Fruit fly (Drosophila melanogaster) Kc167 (cell line): Measurements from ENCODE around the gene Mettl14.

Experiments used
- Myc ChIP-seq: fragments of >200 bp; optimal IDR thresholded peaks from 2 replicates; lab custom pipeline; 2017; ENCODE audit warnings: missing external identifiers
- Sin3A ChIP-seq: fragments of >200 bp; optimal IDR thresholded peaks from 2 replicates; lab custom pipeline; 2018; ENCODE audit warnings: missing external identifiers
- h ChIP-seq: fragments of >200 bp; optimal IDR thresholded peaks from 3 replicates; lab custom pipeline; 2018; ENCODE audit warnings: missing external identifiers
- insv ChIP-seq: fragments of >200 bp; optimal IDR thresholded peaks from 3 replicates; lab custom pipeline; 2018; ENCODE audit warnings: missing external identifiers
- psq ChIP-seq: fragments of >200 bp; optimal IDR thresholded peaks from 2 replicates; lab custom pipeline; 2017; ENCODE audit warnings: missing external identifiers
- ttk ChIP-seq: sonication (Bioruptor generic); optimal IDR thresholded peaks from 2 replicates; lab custom pipeline; 2017; ENCODE audit warnings: missing external identifiers

The Mettl14 gene

DNA sequence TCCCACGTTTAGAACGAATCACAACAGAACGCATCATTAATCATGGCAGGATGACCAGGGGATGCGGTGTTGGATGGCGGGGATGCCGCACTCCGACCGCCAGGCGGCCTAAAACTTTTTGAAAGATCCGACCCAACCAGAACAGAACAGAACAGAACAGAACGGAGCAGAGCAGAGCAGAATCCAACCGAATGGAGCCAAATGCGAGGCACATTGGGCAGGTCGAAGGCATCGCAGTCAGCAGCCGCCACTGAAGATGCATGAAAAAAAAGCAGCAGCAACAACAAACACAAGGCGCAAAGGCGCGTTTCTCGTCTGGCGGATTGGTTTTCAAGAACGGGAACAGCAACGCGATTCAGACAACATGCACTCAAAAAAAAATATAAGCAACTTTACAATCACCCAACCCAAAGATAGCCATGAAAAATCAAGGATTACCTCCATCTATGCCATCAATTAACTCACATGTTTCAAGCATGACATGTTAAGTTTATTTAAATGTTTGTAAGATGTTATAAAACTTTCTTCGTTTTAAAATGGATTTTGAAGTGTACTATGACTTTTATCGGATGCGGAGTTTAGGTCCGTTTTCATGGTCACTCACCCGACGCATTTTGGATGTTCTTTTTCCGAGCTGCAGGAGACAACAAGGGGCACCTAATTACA lies 28.7 kb upstream of the Mettl14 start:
- no peak for TF ChIP-seq Sin3A
- no peak for TF ChIP-seq psq (lab: Kevin White, UChicago)
- no peak for TF ChIP-seq insv (lab: Kevin White, UChicago)
- TF ChIP-seq Myc (lab: Kevin White, UChicago): no peak
- no peak for TF ChIP-seq h
- TF ChIP-seq ttk (lab: Kevin White, UChicago): no peak

DNA sequence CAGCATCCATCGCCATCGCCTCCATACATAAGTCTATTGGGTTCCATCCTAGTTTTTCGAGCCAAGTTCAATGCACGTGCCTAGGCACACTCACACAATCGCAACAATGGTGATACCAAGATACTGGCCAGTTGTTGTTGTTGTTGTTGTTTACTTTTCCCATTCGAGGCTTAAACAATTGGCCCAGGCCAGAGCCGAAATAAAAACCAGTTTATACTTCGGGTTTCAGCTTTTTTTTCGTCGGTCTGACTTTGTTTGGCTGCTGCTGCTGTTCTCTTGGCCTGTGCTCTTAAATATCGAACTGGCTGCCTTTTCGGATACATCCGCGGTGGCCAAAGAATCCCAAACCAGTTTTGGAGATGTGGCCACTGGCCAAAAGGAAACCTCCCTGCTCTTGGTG lies 28.0 kb upstream of the Mettl14 start:
- TF ChIP-seq ttk (lab: Kevin White, UChicago): no peak
- no peak for TF ChIP-seq h

DNA sequence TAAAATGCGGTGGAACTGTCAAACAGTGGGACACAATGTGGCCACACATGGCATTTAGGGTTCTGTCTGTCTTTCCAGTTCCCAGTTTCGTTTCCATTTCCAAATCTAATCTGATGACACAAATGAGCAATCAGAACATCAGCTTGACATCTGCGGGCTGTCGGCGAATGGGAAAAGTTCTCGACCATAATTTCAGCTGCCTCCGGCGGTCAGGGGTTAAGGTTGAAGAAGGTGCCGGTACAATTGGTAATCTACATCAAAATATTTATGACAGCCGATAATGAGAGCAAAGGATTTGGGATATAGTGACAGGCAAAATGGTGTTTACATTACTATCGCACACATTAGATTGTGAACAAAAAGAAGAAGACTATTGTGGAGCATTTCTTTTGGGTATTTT lies 26.4 kb upstream of the Mettl14 start:
- no peak for TF ChIP-seq insv (lab: Kevin White, UChicago)
- no peak for TF ChIP-seq ttk (lab: Kevin White, UChicago)
- TF ChIP-seq Myc (lab: Kevin White, UChicago): no peak
- TF ChIP-seq Sin3A: no peak
- no peak for TF ChIP-seq psq (lab: Kevin White, UChicago)
- TF ChIP-seq h: no peak

DNA sequence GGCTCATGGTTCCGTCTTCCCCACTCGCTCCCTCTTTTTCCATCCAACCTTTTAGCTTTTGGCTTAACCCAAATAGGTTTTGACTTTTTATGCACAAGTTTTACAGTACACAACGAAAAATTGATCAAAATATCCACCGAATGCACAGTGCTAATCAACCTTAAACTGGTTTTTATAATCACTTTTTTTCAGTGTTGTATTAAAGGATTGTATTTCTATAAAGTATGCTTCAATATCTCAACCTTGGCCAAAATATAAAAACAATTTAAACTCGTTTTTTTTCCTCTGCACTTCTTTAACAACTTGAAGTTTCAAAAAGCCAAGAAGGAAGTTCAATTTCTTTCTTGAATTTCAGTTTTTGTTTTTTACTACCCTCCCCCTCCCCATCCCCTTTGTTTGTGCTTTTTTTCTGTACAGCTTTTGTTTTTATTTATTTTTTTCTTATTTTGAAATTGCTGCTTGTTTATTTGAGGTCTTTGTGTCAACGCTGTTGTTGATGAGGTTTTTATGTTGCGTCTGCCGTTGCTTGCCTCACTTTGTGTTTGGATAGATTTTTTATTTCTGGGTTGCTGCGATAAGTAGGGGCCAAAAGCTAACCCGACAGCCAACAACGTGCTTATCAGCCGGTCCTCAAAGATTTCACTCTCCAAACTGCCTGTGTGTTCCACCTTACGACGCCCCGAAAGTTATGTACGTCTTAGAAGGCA lies 23.2 kb upstream of the Mettl14 start:
- TF ChIP-seq Myc (lab: Kevin White, UChicago): no peak
- no peak for TF ChIP-seq Sin3A
- TF ChIP-seq ttk (lab: Kevin White, UChicago): no peak
- no peak for TF ChIP-seq h
- TF ChIP-seq psq (lab: Kevin White, UChicago): no peak
- TF ChIP-seq insv (lab: Kevin White, UChicago): no peak

DNA sequence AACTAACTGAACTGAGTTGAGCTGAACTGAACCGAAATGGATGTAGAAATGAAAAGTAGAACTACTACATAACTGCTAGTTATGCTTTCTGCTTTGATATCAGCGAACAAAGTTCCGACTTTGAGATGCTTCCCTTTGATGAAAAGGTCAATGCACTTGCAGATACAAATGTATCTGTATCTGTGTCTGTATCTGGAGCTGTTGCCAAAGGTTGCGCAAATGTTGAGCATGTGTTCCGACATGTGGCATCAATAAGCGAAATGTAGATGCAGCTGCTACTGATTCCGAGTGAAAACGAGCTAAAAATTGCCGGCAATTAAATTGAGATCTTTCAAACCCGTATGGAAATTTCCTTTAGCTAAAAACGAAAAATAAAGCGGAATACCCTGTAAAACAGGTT lies 21.6 kb upstream of the Mettl14 start:
- TF ChIP-seq Sin3A (no peak), Myc (lab: Kevin White, UChicago) (no peak), ttk (lab: Kevin White, UChicago) (no peak), h (no peak), insv (lab: Kevin White, UChicago) (no peak), psq (lab: Kevin White, UChicago) (no peak)

DNA sequence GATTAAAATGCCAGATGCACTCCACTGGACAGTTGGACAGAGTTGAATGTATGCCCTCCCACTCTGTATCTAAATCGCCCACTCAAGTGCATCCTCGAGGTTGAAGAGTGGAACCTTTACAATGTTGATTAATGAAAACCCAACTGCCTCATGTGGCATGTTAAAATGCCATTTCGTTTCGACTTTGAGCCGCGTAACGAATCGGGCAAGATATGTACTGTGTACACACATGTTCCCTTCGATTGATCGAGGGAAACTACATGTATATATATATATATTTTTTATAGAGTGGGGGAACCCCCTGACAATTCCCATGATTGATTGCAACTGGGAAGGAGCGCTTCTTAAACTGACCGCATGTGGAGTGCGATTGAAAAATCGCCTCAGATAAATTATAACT lies 20.1 kb upstream of the Mettl14 start:
- no peak for TF ChIP-seq ttk (lab: Kevin White, UChicago)
- no peak for TF ChIP-seq insv (lab: Kevin White, UChicago)
- no peak for TF ChIP-seq h
- TF ChIP-seq psq (lab: Kevin White, UChicago): no peak
- TF ChIP-seq Myc (lab: Kevin White, UChicago): no peak
- TF ChIP-seq Sin3A: no peak

DNA sequence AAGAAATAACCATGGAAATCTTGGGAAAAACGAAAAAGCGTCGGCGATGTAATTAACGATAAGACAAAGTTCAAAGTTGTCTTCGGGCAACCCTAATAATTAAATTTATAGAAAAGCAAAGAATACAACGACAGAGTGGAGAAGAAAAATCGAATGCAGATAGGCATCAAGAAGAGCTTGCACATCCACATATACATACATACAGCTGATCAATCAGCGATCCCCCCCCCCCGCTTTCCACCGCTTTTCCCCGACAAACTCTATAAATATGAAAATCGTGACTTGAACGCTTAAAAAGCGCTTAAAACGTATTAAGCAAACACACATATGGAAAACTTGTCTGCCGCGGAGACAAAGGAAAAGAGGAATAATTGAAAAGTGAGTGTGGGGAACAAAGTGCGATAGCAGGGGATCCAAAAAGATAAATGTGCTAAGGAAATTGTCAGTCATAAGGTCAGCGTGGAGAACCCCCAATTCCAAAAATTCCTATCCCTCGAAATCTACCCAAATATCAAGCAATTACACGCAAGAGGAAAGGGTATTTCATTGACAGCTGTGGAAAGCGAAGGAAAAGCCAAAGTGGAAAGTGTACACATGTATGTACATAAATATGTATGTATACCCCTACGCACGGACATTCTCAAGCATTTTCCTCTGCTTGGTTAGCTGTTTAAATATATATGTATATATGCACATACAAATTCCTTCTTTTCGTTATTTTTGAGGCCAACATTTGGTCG lies 18.7 kb upstream of the Mettl14 start:
- TF ChIP-seq Sin3A (no peak), h (no peak), ttk (lab: Kevin White, UChicago) (no peak), psq (lab: Kevin White, UChicago) (no peak)

DNA sequence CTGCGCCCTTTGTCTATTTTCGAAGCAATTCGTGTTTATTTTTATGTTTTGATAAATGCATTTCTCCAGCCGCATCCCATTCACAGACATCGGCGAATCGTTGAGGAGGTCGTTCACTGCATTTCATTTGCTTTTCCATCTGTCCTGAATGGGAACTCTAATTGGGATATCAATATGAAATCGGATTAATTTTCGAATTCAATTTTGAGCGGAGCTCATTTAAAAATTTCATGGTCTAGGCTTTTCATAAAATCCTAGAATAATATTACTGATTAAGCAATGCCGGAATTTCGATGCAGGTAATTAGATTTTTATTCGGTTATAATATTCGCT lies 18.2 kb upstream of the Mettl14 start:
- TF ChIP-seq psq (lab: Kevin White, UChicago) (no peak), Myc (lab: Kevin White, UChicago) (no peak), h (no peak), insv (lab: Kevin White, UChicago) (no peak), Sin3A (no peak), ttk (lab: Kevin White, UChicago) (no peak)

DNA sequence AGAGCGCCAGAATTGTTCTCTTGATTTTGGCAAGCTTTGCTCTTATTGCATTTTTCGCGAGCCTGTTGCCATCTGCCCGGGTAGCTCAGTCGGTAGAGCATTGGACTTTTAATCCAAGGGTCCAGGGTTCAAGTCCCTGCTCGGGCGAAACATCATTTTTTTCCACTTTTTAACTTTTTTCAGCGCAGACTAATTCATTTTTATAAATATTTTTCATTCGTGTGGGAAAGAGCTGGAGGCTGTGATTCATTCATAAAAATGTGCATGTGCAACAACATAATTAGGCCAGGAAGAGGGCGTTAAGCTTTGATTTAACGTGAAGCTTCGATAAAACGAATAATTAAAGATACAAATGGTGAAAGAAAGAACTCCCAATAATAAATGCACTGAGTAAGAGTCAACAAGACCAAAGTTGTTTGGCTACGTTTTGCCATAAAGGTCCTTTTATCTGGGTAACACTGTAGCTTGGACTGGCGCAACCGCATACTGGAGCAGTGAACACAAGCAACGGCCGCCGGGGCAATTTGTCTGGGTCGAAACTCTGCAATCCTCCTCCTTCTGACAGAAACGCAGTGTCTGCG lies 17.5 kb upstream of the Mettl14 start:
- TF ChIP-seq ttk (lab: Kevin White, UChicago): no peak
- no peak for TF ChIP-seq Myc (lab: Kevin White, UChicago)
- no peak for TF ChIP-seq Sin3A
- no peak for TF ChIP-seq psq (lab: Kevin White, UChicago)
- no peak for TF ChIP-seq insv (lab: Kevin White, UChicago)
- TF ChIP-seq h: no peak

DNA sequence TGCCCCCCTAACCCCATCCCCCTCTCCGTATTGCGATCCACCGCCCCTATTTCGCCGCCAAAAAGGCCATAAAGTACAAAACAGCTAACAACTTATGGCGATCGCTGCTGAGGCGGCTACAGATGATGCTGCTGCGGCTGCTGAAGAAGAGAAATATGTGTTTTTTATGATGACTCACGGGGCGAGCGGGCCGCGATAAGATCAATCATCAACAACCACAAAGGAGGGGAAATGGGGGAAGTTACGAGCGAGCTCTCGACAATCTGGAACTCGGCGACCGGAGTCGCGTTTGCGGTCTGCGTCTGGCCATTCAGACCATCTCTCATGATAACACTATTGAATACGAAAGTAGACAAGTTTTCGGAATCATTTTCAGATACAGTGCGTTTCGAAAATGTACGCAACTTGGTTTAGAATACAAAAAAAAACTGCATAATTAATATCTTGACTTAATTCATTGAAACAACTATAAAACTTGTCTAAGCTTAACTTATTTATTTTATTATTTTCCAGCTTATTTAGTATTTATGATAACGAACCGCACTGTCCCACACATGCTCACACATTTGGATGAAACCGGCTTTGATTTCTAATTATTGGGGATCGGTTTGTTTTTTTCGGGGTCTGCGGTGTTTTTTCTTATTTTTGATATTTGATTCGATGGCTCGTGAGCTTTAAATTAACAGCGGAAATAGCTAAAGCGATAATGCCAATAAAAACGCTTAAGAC lies 15.9 kb upstream of the Mettl14 start:
- TF ChIP-seq Sin3A (no peak), insv (lab: Kevin White, UChicago) (no peak), ttk (lab: Kevin White, UChicago) (no peak), h (no peak), psq (lab: Kevin White, UChicago) (no peak), Myc (lab: Kevin White, UChicago) (no peak)

DNA sequence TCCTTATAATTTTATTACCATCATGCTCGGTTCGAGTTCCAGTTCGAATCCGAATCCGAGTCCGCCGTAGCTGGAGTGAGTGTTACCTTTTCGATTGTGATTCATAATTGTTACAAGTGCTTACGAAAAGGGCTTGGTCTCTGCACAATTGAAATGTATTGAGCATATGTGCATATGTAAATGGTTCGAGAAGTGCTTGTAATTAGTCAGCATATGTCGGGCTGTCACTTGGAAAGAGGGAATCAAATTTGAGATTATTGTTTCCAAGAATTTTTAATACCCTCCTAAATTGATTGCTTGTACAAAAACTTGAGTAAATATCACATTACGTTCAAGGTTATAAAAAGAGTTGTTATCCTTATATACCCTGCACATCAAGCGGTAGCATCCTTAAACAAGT lies 14.8 kb upstream of the Mettl14 start:
- no peak for TF ChIP-seq Sin3A
- no peak for TF ChIP-seq ttk (lab: Kevin White, UChicago)
- no peak for TF ChIP-seq Myc (lab: Kevin White, UChicago)
- TF ChIP-seq insv (lab: Kevin White, UChicago): no peak
- TF ChIP-seq h: no peak
- no peak for TF ChIP-seq psq (lab: Kevin White, UChicago)
